Fruit fly (Drosophila melanogaster) whole organism, wandering third instar larva: ENCODE data around the gene CG42586.
A peak's percentile ranks its signal among the peaks of the same experiment; 100 is the strongest.

Source experiments
- Abd-B ChIP-seq: fragments of >200 bp; optimal IDR thresholded peaks from 2 replicates; lab custom pipeline; 2017; ENCODE audit warnings: missing biosample characterization, missing genetic modification characterization
- CG32264 ChIP-seq: fragments of 200-800 bp; sonication (Bioruptor generic); optimal IDR thresholded peaks from 2 replicates; lab custom pipeline; 2016; ENCODE audit warnings: missing biosample characterization, missing genetic modification characterization
- CrebA ChIP-seq: fragments of 200-800 bp; sonication (Bioruptor generic); optimal IDR thresholded peaks from 2 replicates; lab custom pipeline; 2016; ENCODE audit warnings: missing biosample characterization, mild to moderate bottlenecking, missing genetic modification characterization, borderline replicate concordance
- Dfd ChIP-seq: fragments of >200 bp; optimal IDR thresholded peaks from 2 replicates; lab custom pipeline; 2017; ENCODE audit warnings: missing biosample characterization, missing genetic modification characterization
- Dif ChIP-seq: fragments of 200-275, 200-300 bp; sonication (Bioruptor generic); optimal IDR thresholded peaks from 2 replicates; lab custom pipeline; 2018; ENCODE audit warnings: missing biosample characterization, missing genetic modification characterization; ENCODE audit not compliant: partially characterized antibody
- GATAd ChIP-seq: sonication (Bioruptor generic); optimal IDR thresholded peaks from 2 replicates; lab custom pipeline; 2016; ENCODE audit warnings: missing biosample characterization, missing genetic modification characterization
- HLH106 ChIP-seq: fragments of 200-800 bp; optimal IDR thresholded peaks from 3 replicates; lab custom pipeline; 2019; ENCODE audit warnings: missing biosample characterization, mild to moderate bottlenecking, missing genetic modification characterization, moderate library complexity
- Hnf4 ChIP-seq: fragments of 200-800 bp; sonication (Bioruptor generic); optimal IDR thresholded peaks from 2 replicates; lab custom pipeline; 2016; ENCODE audit warnings: missing biosample characterization, mild to moderate bottlenecking, missing genetic modification characterization
- Hr83 ChIP-seq: fragments of 200-300 bp; sonication (Bioruptor generic); optimal IDR thresholded peaks from 2 replicates; lab custom pipeline; 2016; ENCODE audit warnings: missing biosample characterization, mild to moderate bottlenecking, missing genetic modification characterization, moderate library complexity; ENCODE audit not compliant: poor library complexity, severe bottlenecking
- Jra ChIP-seq: sonication (Bioruptor generic); optimal IDR thresholded peaks from 2 replicates; lab custom pipeline; 2016; ENCODE audit warnings: missing biosample characterization, missing genetic modification characterization
- Mio ChIP-seq: sonication (Bioruptor generic); optimal IDR thresholded peaks from 2 replicates; lab custom pipeline; 2016; ENCODE audit warnings: missing biosample characterization, missing genetic modification characterization
- Myc ChIP-seq: fragments of >200 bp; optimal IDR thresholded peaks from 2 replicates; lab custom pipeline; 2017
- N ChIP-seq: fragments of >200 bp; optimal IDR thresholded peaks from 2 replicates; lab custom pipeline; 2018; ENCODE audit warnings: missing biosample characterization, missing external identifiers, missing genetic modification characterization
- OdsH ChIP-seq: fragments of 200-800 bp; sonication (Bioruptor generic); optimal IDR thresholded peaks from 2 replicates; lab custom pipeline; 2016; ENCODE audit warnings: missing biosample characterization, mild to moderate bottlenecking, missing genetic modification characterization
- Rel ChIP-seq, 2 experiments: fragments of 200-800 bp; sonication (Bioruptor generic) in 1 of 2; optimal IDR thresholded peaks; 2 replicates in 1 of 2; 3 replicates in 1 of 2; lab custom pipeline; 2016 to 2019; ENCODE audit warnings: mild to moderate bottlenecking in 2 of 2, missing biosample characterization in 2 of 2, missing genetic modification characterization in 2 of 2, moderate library complexity in 1 of 2
- Vsx2 ChIP-seq: fragments of 200-300, 225-300 bp; sonication (Bioruptor generic); optimal IDR thresholded peaks from 2 replicates; lab custom pipeline; 2018; ENCODE audit warnings: missing biosample characterization, missing genetic modification characterization; ENCODE audit not compliant: partially characterized antibody
- br ChIP-seq: fragments of 200-800 bp; sonication (Bioruptor generic); optimal IDR thresholded peaks from 2 replicates; lab custom pipeline; 2016; ENCODE audit warnings: missing biosample characterization, missing genetic modification characterization
- dmrt93B ChIP-seq: fragments of 200-800 bp; sonication (Bioruptor generic); optimal IDR thresholded peaks from 2 replicates; lab custom pipeline; 2018; ENCODE audit warnings: missing biosample characterization, mild to moderate bottlenecking, missing genetic modification characterization
- dsf ChIP-seq: sonication (Bioruptor generic); optimal IDR thresholded peaks from 2 replicates; lab custom pipeline; 2016; ENCODE audit warnings: missing biosample characterization, missing genetic modification characterization, borderline replicate concordance
- ey ChIP-seq: fragments of 200-800 bp; sonication (Bioruptor generic); optimal IDR thresholded peaks from 2 replicates; lab custom pipeline; 2016; ENCODE audit warnings: missing biosample characterization, missing genetic modification characterization
- foxo ChIP-seq, 2 experiments: fragments of 200-800 bp; sonication (Bioruptor generic); optimal IDR thresholded peaks; 2 replicates in 1 of 2; 3 replicates in 1 of 2; lab custom pipeline; 2016 to 2017; ENCODE audit warnings: missing biosample characterization in 2 of 2, missing genetic modification characterization in 2 of 2
- fru ChIP-seq: fragments of 200-800 bp; sonication (Bioruptor generic); optimal IDR thresholded peaks from 3 replicates; lab custom pipeline; 2016; ENCODE audit warnings: missing biosample characterization, mild to moderate bottlenecking, missing genetic modification characterization
- h ChIP-seq: fragments of 200-800 bp; sonication (Bioruptor generic); optimal IDR thresholded peaks from 3 replicates; lab custom pipeline; 2016; ENCODE audit warnings: missing biosample characterization, mild to moderate bottlenecking, missing genetic modification characterization
- jim ChIP-seq: fragments of 175-275, 200-325 bp; sonication (Bioruptor generic); optimal IDR thresholded peaks from 2 replicates; lab custom pipeline; 2016; ENCODE audit warnings: missing biosample characterization, mild to moderate bottlenecking, missing genetic modification characterization
- lola ChIP-seq: fragments of >200 bp; optimal IDR thresholded peaks from 2 replicates; lab custom pipeline; 2017; ENCODE audit warnings: missing biosample characterization, missing genetic modification characterization
- psq ChIP-seq: fragments of 200-800 bp; sonication (Bioruptor generic); optimal IDR thresholded peaks from 3 replicates; lab custom pipeline; 2017; ENCODE audit warnings: missing biosample characterization, mild to moderate bottlenecking, missing genetic modification characterization, moderate library complexity
- rgr ChIP-seq: fragments of 200-800 bp; sonication (Bioruptor generic); optimal IDR thresholded peaks from 3 replicates; lab custom pipeline; 2016; ENCODE audit warnings: missing biosample characterization, mild to moderate bottlenecking, missing genetic modification characterization
- sage ChIP-seq: fragments of 200-800 bp; sonication (Bioruptor generic); optimal IDR thresholded peaks from 2 replicates; lab custom pipeline; 2016; ENCODE audit warnings: missing biosample characterization, mild to moderate bottlenecking, missing genetic modification characterization
- sv ChIP-seq: fragments of 200-800 bp; sonication (Bioruptor generic); optimal IDR thresholded peaks from 3 replicates; lab custom pipeline; 2016; ENCODE audit warnings: missing biosample characterization, missing genetic modification characterization
- tai ChIP-seq: sonication (Bioruptor generic); optimal IDR thresholded peaks from 2 replicates; lab custom pipeline; 2016; ENCODE audit warnings: missing biosample characterization, missing genetic modification characterization
- usp ChIP-seq: fragments of >200 bp; optimal IDR thresholded peaks from 2 replicates; lab custom pipeline; 2017; ENCODE audit warnings: missing biosample characterization, missing genetic modification characterization
- woc ChIP-seq: sonication (Bioruptor generic); optimal IDR thresholded peaks from 2 replicates; lab custom pipeline; 2016; ENCODE audit warnings: missing biosample characterization, mild to moderate bottlenecking, missing genetic modification characterization

Gene CG42586

DNA sequence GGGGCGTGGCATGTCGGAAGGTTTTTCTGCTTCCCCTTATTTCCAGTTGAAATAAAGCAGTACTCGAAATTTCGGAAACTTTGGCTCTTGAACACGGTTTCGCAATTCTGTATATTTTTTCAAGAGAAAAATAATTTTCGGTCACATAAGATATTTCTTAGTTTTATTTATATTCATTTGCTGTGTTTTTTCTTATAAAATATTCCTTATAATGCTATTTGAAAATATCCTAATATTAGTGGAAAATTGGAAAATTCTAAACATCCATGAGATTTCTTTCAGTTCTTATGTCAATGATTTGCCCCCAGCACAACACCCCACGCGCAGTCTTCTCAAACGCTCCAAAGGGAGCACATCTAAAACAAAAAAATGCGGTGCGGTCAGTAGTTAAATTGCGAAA, 18.8 kb upstream of the CG42586 start, which contains the start of gene CG4691:
TSS of gene CG4691 (plus strand) at position 301 of the 400 bp plus-strand sequence.
- TF ChIP-seq foxo (GFP tag; optimal IDR thresholded peaks at IDR 0.05; lab: Kevin White, UChicago), result no peak
- no peak for TF ChIP-seq Vsx2 (GFP tag; lab: Kevin White, UChicago)
- TF ChIP-seq dsf (GFP tag; lab: Kevin White, UChicago), result no peak
- TF ChIP-seq Dif (GFP tag; lab: Kevin White, UChicago), result no peak
- TF ChIP-seq OdsH (GFP tag; lab: Kevin White, UChicago), result no peak
- TF ChIP-seq sage (GFP tag; lab: Kevin White, UChicago), result no peak
- TF ChIP-seq usp (GFP tag; lab: Kevin White, UChicago), result no peak
- TF ChIP-seq Rel (GFP tag; optimal IDR thresholded peaks at IDR 0.05; lab: Kevin White, UChicago), result no peak
- TF ChIP-seq Rel (tag; optimal IDR thresholded peaks at IDR 0.05; lab: Kevin White, UChicago), result no peak

- TF ChIP-seq sv (GFP tag; lab: Kevin White, UChicago), result no peak
- TF ChIP-seq woc (GFP tag; lab: Kevin White, UChicago), result no peak
- no peak for TF ChIP-seq Hr83 (GFP tag; lab: Kevin White, UChicago)
- no peak for TF ChIP-seq Myc (lab: Kevin White, UChicago)
- TF ChIP-seq tai (GFP tag; lab: Kevin White, UChicago), result no peak
- TF ChIP-seq Rel (GFP tag; optimal IDR thresholded peaks at IDR 0.05; lab: Kevin White, UChicago), result no peak
- TF ChIP-seq Rel (tag; optimal IDR thresholded peaks at IDR 0.05; lab: Kevin White, UChicago), result no peak
- no peak for TF ChIP-seq CG32264 (GFP tag; lab: Kevin White, UChicago)
- no peak for TF ChIP-seq Dfd (GFP tag; lab: Kevin White, UChicago)
- no peak for TF ChIP-seq psq (GFP tag; lab: Kevin White, UChicago)
- no peak for TF ChIP-seq GATAd (GFP tag; lab: Kevin White, UChicago)
- TF ChIP-seq Abd-B (GFP tag; lab: Kevin White, UChicago), result no peak
- TF ChIP-seq rgr (GFP tag; lab: Kevin White, UChicago), result no peak
- TF ChIP-seq dsf (GFP tag; lab: Kevin White, UChicago), result no peak
- no peak for TF ChIP-seq fru
- no peak for TF ChIP-seq jim (GFP tag; lab: Kevin White, UChicago)
- TF ChIP-seq N (GFP tag; lab: Kevin White, UChicago), result no peak
- TF ChIP-seq HLH106 (tag; lab: Kevin White, UChicago), result no peak
- no peak for TF ChIP-seq Jra (GFP tag; lab: Kevin White, UChicago)
- TF ChIP-seq OdsH (GFP tag; lab: Kevin White, UChicago), result no peak
- TF ChIP-seq dmrt93B (GFP tag; lab: Kevin White, UChicago), result no peak
- TF ChIP-seq, all 38 proteins: peak for 0
Observed at dm6 chr2L:14746068-14746467, 4.4 kb upstream of the CG42586 start.

- TF ChIP-seq HLH106 (tag; lab: Kevin White, UChicago) (no peak), fru (peak; percentile 21), psq (GFP tag; lab: Kevin White, UChicago) (peak; percentile 1), ey (GFP tag; lab: Kevin White, UChicago) (peak; percentile 29), h (GFP tag; lab: Kevin White, UChicago) (peak; percentile 25), dsf (GFP tag; lab: Kevin White, UChicago) (no peak), jim (GFP tag; lab: Kevin White, UChicago) (no peak), OdsH (GFP tag; lab: Kevin White, UChicago) (peak; percentile 20), usp (GFP tag; lab: Kevin White, UChicago) (no peak), Abd-B (GFP tag; lab: Kevin White, UChicago) (no peak), lola (GFP tag; lab: Kevin White, UChicago) (no peak), Jra (GFP tag; lab: Kevin White, UChicago) (no peak), N (GFP tag; lab: Kevin White, UChicago) (no peak), CrebA (no peak), Mio (no peak), Hr83 (GFP tag; lab: Kevin White, UChicago) (no peak), Hnf4 (GFP tag; lab: Kevin White, UChicago) (peak; percentile 9), rgr (GFP tag; lab: Kevin White, UChicago) (peak; percentile 47), Rel (GFP tag; optimal IDR thresholded peaks at IDR 0.05; lab: Kevin White, UChicago) (no peak), Rel (tag; optimal IDR thresholded peaks at IDR 0.05; lab: Kevin White, UChicago) (peak; percentile 64), br (GFP tag; lab: Kevin White, UChicago) (no peak)
Observed at dm6 chr2L:14745068-14745467, 3.4 kb upstream of the CG42586 start, which contains the start of gene CG42587. Gene CG42587 (minus strand): TSS chr2L:14745210.
